Worm (Caenorhabditis elegans): ENCODE results near the gene ugt-37.

ce11 chrV:7095254-7095990, 49.7 kb downstream of the ugt-37 start:
- TF ChIP-seq rnt-1 (tag; optimal IDR thresholded peaks at IDR 0.05) = no peak
- TF ChIP-seq Y22D7AL.16 (tag; optimal IDR thresholded peaks at IDR 0.05) = no peak
- no peak for TF ChIP-seq ceh-30 (tag; optimal IDR thresholded peaks at IDR 0.05)
- TF ChIP-seq pqm-1 (tag; optimal IDR thresholded peaks at IDR 0.05) = no peak
- TF ChIP-seq pha-4 (tag; optimal IDR thresholded peaks at IDR 0.05) = no peak
- no peak for TF ChIP-seq ceh-22 (tag; optimal IDR thresholded peaks at IDR 0.05)
